Worm (Caenorhabditis elegans) whole organism, L2 larva: ENCODE data around the gene sec-61.A.

Source experiments
- ama-1 ChIP-seq: fragments of 150-350 bp; optimal IDR thresholded peaks from 2 replicates; lab custom pipeline; 2018; ENCODE audit warnings: inconsistent platforms
- crh-2 ChIP-seq: sonication (generic microtip); optimal IDR thresholded peaks from 2 replicates; lab custom pipeline; 2017; ENCODE audit warnings: missing biosample characterization, missing genetic modification characterization
- elt-3 ChIP-seq: sonication (generic microtip); optimal IDR thresholded peaks from 2 replicates; lab custom pipeline; 2017; ENCODE audit warnings: missing biosample characterization, missing genetic modification characterization
- mdl-1 ChIP-seq, 2 experiments: fragments of 150-350 bp in 1 of 2; sonication (generic microtip) in 1 of 2; optimal IDR thresholded peaks; 2 replicates each; lab custom pipeline; 2017; ENCODE audit warnings: missing biosample characterization in 2 of 2, missing genetic modification characterization in 2 of 2
- nhr-10 ChIP-seq: sonication (generic microtip); optimal IDR thresholded peaks from 2 replicates; lab custom pipeline; 2017; ENCODE audit warnings: missing biosample characterization, missing genetic modification characterization
- nhr-12 ChIP-seq: fragments of 150-350 bp; optimal IDR thresholded peaks from 2 replicates; lab custom pipeline; 2014; ENCODE audit warnings: missing biosample characterization, missing genetic modification characterization
- nhr-25 ChIP-seq: fragments of 150-350 bp; sonication (generic microtip); optimal IDR thresholded peaks from 3 replicates; lab custom pipeline; 2014; ENCODE audit warnings: missing biosample characterization, missing genetic modification characterization
- unc-62 ChIP-seq: fragments of 150-350 bp; optimal IDR thresholded peaks from 2 replicates; lab custom pipeline; 2014; ENCODE audit warnings: missing biosample characterization, missing genetic modification reagents, missing genetic modification characterization

ce11 chrIV:14853703-14854102 lies 28.6 kb upstream of the sec-61.A start, which contains the start of gene Y57G11C.52:
- TF ChIP-seq elt-3 (tag; lab: Kevin White, UChicago) (no peak), unc-62 (GFP tag; lab: Kevin White, UChicago) (no peak), ama-1 (lab: Kevin White, UChicago) (no peak), nhr-25 (tag; lab: Kevin White, UChicago) (no peak), nhr-10 (tag; lab: Kevin White, UChicago) (no peak), crh-2 (tag; lab: Kevin White, UChicago) (no peak), mdl-1 (tag; optimal IDR thresholded peaks at IDR 0.05; lab: Kevin White, UChicago) (no peak), nhr-12 (tag; lab: Kevin White, UChicago) (no peak)
